Fruit fly (Drosophila melanogaster): Measurements from ENCODE around the gene Polr2J.
A peak's percentile ranks its signal among the peaks of the same experiment; 100 is the strongest.

Polr2J gene

dm6 chr2L:17449608-17450504 lies 39.6 kb upstream of the Polr2J start, which contains the start of gene dl (continued):
- TF ChIP-seq CG8632 (GFP tag; optimal IDR thresholded peaks at IDR 0.05) (peak; percentile 11), CG16779 (tag; optimal IDR thresholded peaks at IDR 0.05) (no peak), CG6163 (GFP tag; IDR thresholded peaks at IDR 0.05) (no peak; the same call in 1 of the 3 replicates), vri (GFP tag; optimal IDR thresholded peaks at IDR 0.05) (peak; percentile 72), CG4318 (GFP tag; optimal IDR thresholded peaks at IDR 0.05) (peak; percentile 65), Sox102F (GFP tag; optimal IDR thresholded peaks at IDR 0.05) (peak; percentile 9), salr (GFP tag; optimal IDR thresholded peaks at IDR 0.05) (peak in 1 of 2 experiments; percentile 79), Ets96B (tag; optimal IDR thresholded peaks at IDR 0.05) (peak; percentile 36), CG3032 (tag; optimal IDR thresholded peaks at IDR 0.05) (no peak), CG11294 (GFP tag; IDR thresholded peaks at IDR 0.05) (peak; percentile 41; the same call in 1 of the 2 replicates), Smox (GFP tag; optimal IDR thresholded peaks at IDR 0.05) (peak; percentile 49), pdm3 (GFP tag; optimal IDR thresholded peaks at IDR 0.05) (peak; percentile 76), Met (GFP tag; optimal IDR thresholded peaks at IDR 0.05) (peak; percentile 51), spab (GFP tag; optimal IDR thresholded peaks at IDR 0.05) (peak; percentile 42), lz (GFP tag; optimal IDR thresholded peaks at IDR 0.05) (peak; percentile 2), fkh (GFP tag; optimal IDR thresholded peaks at IDR 0.05) (peak; percentile 80), CG11762 (GFP tag; optimal IDR thresholded peaks at IDR 0.05; ENCODE audit: insufficient read depth) (peak; percentile 33), OdsH (GFP tag; optimal IDR thresholded peaks at IDR 0.05) (peak; percentile 67), Hr39 (GFP tag; optimal IDR thresholded peaks at IDR 0.05) (peak; percentile 35), fd59A (GFP tag; optimal IDR thresholded peaks at IDR 0.05) (no peak), CG6792 (GFP tag; optimal IDR thresholded peaks at IDR 0.05) (peak; percentile 34), CG34406 (GFP tag; optimal IDR thresholded peaks at IDR 0.05) (peak; percentile 38), fd85E (GFP tag; optimal IDR thresholded peaks at IDR 0.05) (no peak), CG32006 (GFP tag; optimal IDR thresholded peaks at IDR 0.05) (peak; percentile 91), CG15336 (GFP tag; IDR thresholded peaks at IDR 0.05) (peak; percentile 70), CG6808 (GFP tag; optimal IDR thresholded peaks at IDR 0.05) (peak; percentile 46), Sox15 (GFP tag; optimal IDR thresholded peaks at IDR 0.05) (peak; percentile 20), Sox14 (GFP tag; optimal IDR thresholded peaks at IDR 0.05) (peak; percentile 50), CG1621 (tag; optimal IDR thresholded peaks at IDR 0.05) (peak; percentile 58), acj6 (GFP tag; optimal IDR thresholded peaks at IDR 0.05) (peak; percentile 36)

DNA sequence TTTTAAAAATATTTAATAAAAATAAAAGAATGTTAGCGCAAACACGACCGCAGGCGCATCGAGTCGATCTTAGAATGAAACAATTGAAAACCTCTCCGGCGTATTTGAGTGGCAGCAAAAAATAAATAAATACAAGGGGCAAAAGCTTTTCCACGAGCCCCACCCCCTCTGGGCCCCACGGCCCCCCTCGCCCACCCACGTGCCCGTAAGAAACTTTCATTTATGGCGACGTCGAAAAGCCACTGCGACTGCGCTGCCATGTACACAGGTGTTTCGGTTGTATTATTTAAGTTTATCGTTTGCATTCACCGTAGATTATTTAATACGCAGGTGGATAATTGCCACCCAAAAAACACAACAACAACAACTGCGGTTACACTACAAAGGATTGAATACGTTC lies 38.2 kb upstream of the Polr2J start:
- TF ChIP-seq CG16779 (tag; optimal IDR thresholded peaks at IDR 0.05): no peak
- TF ChIP-seq CG15336 (GFP tag; IDR thresholded peaks at IDR 0.05): 0 out of 2 replicates have a peak, but pooled peaks have one; percentile 9
- peak; percentile 74 for TF ChIP-seq fkh (GFP tag; optimal IDR thresholded peaks at IDR 0.05)
- peak; percentile 30 for TF ChIP-seq vri (GFP tag; optimal IDR thresholded peaks at IDR 0.05)

DNA sequence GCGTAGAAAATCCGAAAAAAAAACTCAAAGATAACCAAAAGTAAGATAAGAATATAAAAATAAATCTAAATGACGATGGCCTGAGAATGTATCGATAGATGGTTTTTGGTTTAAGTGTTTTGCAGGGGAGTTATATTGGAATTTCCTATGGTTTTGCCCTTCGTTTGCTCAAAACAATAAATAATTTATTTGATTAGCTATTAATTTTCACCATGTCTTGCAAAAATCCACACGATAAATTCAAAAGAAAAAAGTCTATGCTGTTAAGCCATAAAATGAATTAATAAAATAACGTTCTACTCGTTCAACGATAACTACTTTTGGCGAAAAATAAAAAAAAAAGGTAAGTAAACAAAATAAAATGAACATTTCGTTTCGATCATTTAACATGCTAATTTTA lies 36.9 kb upstream of the Polr2J start:
- TF ChIP-seq salr (GFP tag; optimal IDR thresholded peaks at IDR 0.05) (no peak), Gug (GFP tag; IDR thresholded peaks at IDR 0.05) (no peak), CG8319 (GFP tag; optimal IDR thresholded peaks at IDR 0.05) (no peak), CG6276 (GFP tag; optimal IDR thresholded peaks at IDR 0.05) (no peak), CG32006 (GFP tag; optimal IDR thresholded peaks at IDR 0.05) (no peak), Blimp-1 (GFP tag; optimal IDR thresholded peaks at IDR 0.05) (no peak), CG6808 (GFP tag; optimal IDR thresholded peaks at IDR 0.05) (no peak), eg (GFP tag; IDR thresholded peaks at IDR 0.05) (no peak), net (GFP tag; optimal IDR thresholded peaks at IDR 0.05) (no peak), CG10669 (GFP tag; optimal IDR thresholded peaks at IDR 0.05) (no peak), Lpt (GFP tag; optimal IDR thresholded peaks at IDR 0.05) (no peak), Ets21C (GFP tag; optimal IDR thresholded peaks at IDR 0.05) (no peak), acj6 (GFP tag; optimal IDR thresholded peaks at IDR 0.05) (no peak), CG1621 (tag; optimal IDR thresholded peaks at IDR 0.05) (no peak), CG8119 (GFP tag; IDR thresholded peaks at IDR 0.05) (no peak)

All from whole organism, prepupa.